Fruit fly (Drosophila melanogaster) whole organism, embryonic: Measurements from ENCODE around the gene CG14947.
A peak's percentile ranks its signal among the peaks of the same experiment; 100 is the strongest.

Experiments
- BEAF-32 ChIP-seq: fragments of 200-800 bp; sonication (Bioruptor generic); optimal IDR thresholded peaks from 3 replicates; lab custom pipeline; 2017; ENCODE audit warnings: missing biosample characterization, missing genetic modification characterization, mild to moderate bottlenecking, moderate library complexity, missing genetic modification reagents
- CG10267 ChIP-seq: fragments of 200-800 bp; sonication (Bioruptor generic); optimal IDR thresholded peaks from 2 replicates; lab custom pipeline; 2018; ENCODE audit warnings: missing biosample characterization, mild to moderate bottlenecking, missing genetic modification characterization, moderate library complexity
- CG10565 ChIP-seq: fragments of 200-800 bp; sonication (Bioruptor generic); optimal IDR thresholded peaks from 3 replicates; lab custom pipeline; 2016; ENCODE audit warnings: missing biosample characterization, mild to moderate bottlenecking, missing genetic modification characterization
- CG11695 ChIP-seq: fragments of 200-800 bp; sonication (Bioruptor generic); IDR thresholded peaks from 3 replicates; pipeline ENCODE4 v1.3.6; 2022; ENCODE audit warnings: missing biosample characterization, missing genetic modification characterization
- CG12071 ChIP-seq: fragments of 200-800 bp; sonication (Bioruptor generic); optimal IDR thresholded peaks from 3 replicates; lab custom pipeline; 2018; ENCODE audit warnings: missing biosample characterization, mild to moderate bottlenecking, missing genetic modification characterization
- CG12659 ChIP-seq: fragments of 200-800 bp; sonication (Bioruptor generic); optimal IDR thresholded peaks from 3 replicates; lab custom pipeline; 2017; ENCODE audit warnings: mild to moderate bottlenecking, missing biosample characterization, missing genetic modification reagents, missing genetic modification characterization
- CG13624 ChIP-seq: fragments of 200-800 bp; sonication (Bioruptor generic); optimal IDR thresholded peaks from 2 replicates; lab custom pipeline; 2016; ENCODE audit warnings: missing biosample characterization, missing genetic modification characterization
- CG15601 ChIP-seq: fragments of 200-800 bp; sonication (Bioruptor generic); optimal IDR thresholded peaks from 3 replicates; lab custom pipeline; 2019; ENCODE audit warnings: missing biosample characterization, mild to moderate bottlenecking, missing genetic modification characterization, moderate library complexity
- CG1603 ChIP-seq: fragments of 200-800 bp; sonication (Bioruptor generic); optimal IDR thresholded peaks from 2 replicates; lab custom pipeline; 2019; ENCODE audit warnings: missing biosample characterization, mild to moderate bottlenecking, missing genetic modification characterization, moderate library complexity
- CG17186 ChIP-seq: fragments of 200-800 bp; sonication (Bioruptor generic); optimal IDR thresholded peaks from 3 replicates; lab custom pipeline; 2017; ENCODE audit warnings: missing biosample characterization, missing genetic modification reagents, missing genetic modification characterization
- CG17359 ChIP-seq: fragments of 200-800 bp; sonication (Bioruptor generic); optimal IDR thresholded peaks from 3 replicates; lab custom pipeline; 2018; ENCODE audit warnings: missing biosample characterization, mild to moderate bottlenecking, missing genetic modification characterization, moderate library complexity
- CG18619 ChIP-seq: fragments of 200-800 bp; sonication (Bioruptor generic); optimal IDR thresholded peaks from 3 replicates; lab custom pipeline; 2017; ENCODE audit warnings: missing biosample characterization, mild to moderate bottlenecking, missing genetic modification characterization
- CG2116 ChIP-seq: fragments of 200-800 bp; sonication (Bioruptor generic); optimal IDR thresholded peaks from 3 replicates; lab custom pipeline; 2018; ENCODE audit warnings: missing biosample characterization, mild to moderate bottlenecking, missing genetic modification characterization
- CG32772 ChIP-seq: fragments of 200-800 bp; sonication (Bioruptor generic); IDR thresholded peaks from 2 replicates; pipeline ENCODE4 v1.3.6; 2022; ENCODE audit warnings: missing biosample characterization, missing genetic modification characterization
- CG4617 ChIP-seq: fragments of 200-800 bp; sonication (Bioruptor generic); optimal IDR thresholded peaks from 3 replicates; lab custom pipeline; 2016; ENCODE audit warnings: missing biosample characterization, missing genetic modification characterization, borderline replicate concordance
- CG5245 ChIP-seq: fragments of 200-800 bp; sonication (Bioruptor generic); optimal IDR thresholded peaks from 3 replicates; lab custom pipeline; 2016; ENCODE audit warnings: missing biosample characterization, missing genetic modification characterization
- CG8290 ChIP-seq, 3 experiments: fragments of 200-800 bp; sonication (Bioruptor generic); optimal IDR thresholded peaks; 2 replicates each; lab custom pipeline; 2016 to 2019; ENCODE audit warnings: missing biosample characterization in 3 of 3, missing genetic modification characterization in 3 of 3, mild to moderate bottlenecking in 2 of 3, moderate library complexity in 1 of 3
- CG9797 ChIP-seq: fragments of 200-800 bp; sonication (Bioruptor generic); optimal IDR thresholded peaks from 3 replicates; lab custom pipeline; 2018; ENCODE audit warnings: missing biosample characterization, mild to moderate bottlenecking, missing genetic modification characterization
- Dll ChIP-seq: fragments of 200-800 bp; sonication (Bioruptor generic); IDR thresholded peaks from 4 replicates; pipeline ENCODE4 v1.3.6; 2022; ENCODE audit warnings: missing biosample characterization, missing genetic modification characterization; ENCODE audit not compliant: partially characterized antibody
- Dp ChIP-seq: fragments of 200-800 bp; sonication (Bioruptor generic); optimal IDR thresholded peaks from 2 replicates; lab custom pipeline; 2018; ENCODE audit warnings: missing biosample characterization, mild to moderate bottlenecking, missing genetic modification characterization, moderate library complexity
- Ets97D ChIP-seq: fragments of 200-800 bp; sonication (Bioruptor generic); optimal IDR thresholded peaks from 3 replicates; lab custom pipeline; 2016; ENCODE audit warnings: missing biosample characterization, missing genetic modification characterization
- H2.0 ChIP-seq: fragments of 200-800 bp; sonication (Bioruptor generic); IDR thresholded peaks from 2 replicates; pipeline ENCODE4 v1.3.6; 2022; ENCODE audit warnings: missing biosample characterization, missing genetic modification characterization
- HmgZ ChIP-seq: fragments of 200-800 bp; sonication (Bioruptor generic); optimal IDR thresholded peaks from 2 replicates; lab custom pipeline; 2018; ENCODE audit warnings: missing biosample characterization, mild to moderate bottlenecking, missing genetic modification characterization
- MBD-R2 ChIP-seq: fragments of 200-800 bp; sonication (Bioruptor generic); IDR thresholded peaks from 2 replicates; pipeline ENCODE4 v1.3.6; 2022; ENCODE audit warnings: missing biosample characterization, missing genetic modification characterization
- MESR4 ChIP-seq: fragments of 200-800 bp; sonication (Bioruptor generic); optimal IDR thresholded peaks from 2 replicates; lab custom pipeline; 2018; ENCODE audit warnings: missing biosample characterization, mild to moderate bottlenecking, missing genetic modification characterization, moderate library complexity
- Mes4 ChIP-seq: fragments of 200-800 bp; sonication (Bioruptor generic); optimal IDR thresholded peaks from 2 replicates; lab custom pipeline; 2016; ENCODE audit warnings: missing biosample characterization, missing genetic modification characterization
- Myb ChIP-seq: fragments of 200-800 bp; sonication (Bioruptor generic); optimal IDR thresholded peaks from 2 replicates; lab custom pipeline; 2016; ENCODE audit warnings: missing biosample characterization, missing genetic modification characterization
- Opbp ChIP-seq: fragments of 200-800 bp; sonication (Bioruptor generic); IDR thresholded peaks from 3 replicates; pipeline ENCODE4 v1.3.6; 2022; ENCODE audit warnings: missing biosample characterization, missing genetic modification characterization; ENCODE audit not compliant: partially characterized antibody
- Pdp1 ChIP-seq, 2 experiments: fragments of 200-800 bp; sonication (Bioruptor generic); optimal IDR thresholded peaks; 3 replicates each; lab custom pipeline; 2016; ENCODE audit warnings: missing biosample characterization in 2 of 2, missing genetic modification characterization in 2 of 2, mild to moderate bottlenecking in 1 of 2, moderate library complexity in 1 of 2
- Sin3A ChIP-seq: fragments of >200 bp; optimal IDR thresholded peaks from 2 replicates; lab custom pipeline; 2018
- Sry-β ChIP-seq: fragments of 200-800 bp; sonication (Bioruptor generic); optimal IDR thresholded peaks from 2 replicates; lab custom pipeline; 2018; ENCODE audit warnings: missing biosample characterization, mild to moderate bottlenecking, missing genetic modification characterization, moderate library complexity
- Sry-δ ChIP-seq: fragments of 200-800 bp; sonication (Bioruptor generic); optimal IDR thresholded peaks from 2 replicates; lab custom pipeline; 2016; ENCODE audit warnings: missing biosample characterization, missing genetic modification characterization
- YL-1 ChIP-seq: fragments of 200-800 bp; sonication (Bioruptor generic); optimal IDR thresholded peaks from 3 replicates; lab custom pipeline; 2017; ENCODE audit warnings: missing biosample characterization, mild to moderate bottlenecking, missing genetic modification characterization
- dm ChIP-seq: fragments of 200-800 bp; sonication (Bioruptor generic); optimal IDR thresholded peaks from 3 replicates; lab custom pipeline; 2016; ENCODE audit warnings: missing biosample characterization, missing genetic modification characterization
- pzg ChIP-seq: fragments of 200-800 bp; sonication (Bioruptor generic); optimal IDR thresholded peaks from 3 replicates; lab custom pipeline; 2018; ENCODE audit warnings: missing biosample characterization, mild to moderate bottlenecking, missing genetic modification characterization, moderate library complexity
- sd ChIP-seq: fragments of 200-800 bp; sonication (Bioruptor generic); optimal IDR thresholded peaks from 3 replicates; lab custom pipeline; 2018; ENCODE audit warnings: missing biosample characterization, mild to moderate bottlenecking, missing genetic modification characterization, moderate library complexity
- sens ChIP-seq: fragments of 200-800 bp; sonication (Bioruptor generic); peaks from one replicate; lab custom pipeline; 2016; ENCODE audit warnings: missing biosample characterization, missing genetic modification characterization
- seq ChIP-seq: fragments of 200-800 bp; sonication (Bioruptor generic); IDR thresholded peaks from 2 replicates; pipeline ENCODE4 v1.3.6; 2022; ENCODE audit warnings: missing biosample characterization, missing genetic modification characterization
- sqz ChIP-seq: fragments of 200-800 bp; sonication (Bioruptor generic); optimal IDR thresholded peaks from 3 replicates; lab custom pipeline; 2018; ENCODE audit warnings: missing biosample characterization, mild to moderate bottlenecking, missing genetic modification characterization
- zfh1 ChIP-seq: fragments of 200-800 bp; sonication (Bioruptor generic); IDR thresholded peaks from 3 replicates; pipeline ENCODE4 v1.3.6; 2022; ENCODE audit warnings: missing biosample characterization, missing genetic modification characterization

The CG14947 gene

DNA sequence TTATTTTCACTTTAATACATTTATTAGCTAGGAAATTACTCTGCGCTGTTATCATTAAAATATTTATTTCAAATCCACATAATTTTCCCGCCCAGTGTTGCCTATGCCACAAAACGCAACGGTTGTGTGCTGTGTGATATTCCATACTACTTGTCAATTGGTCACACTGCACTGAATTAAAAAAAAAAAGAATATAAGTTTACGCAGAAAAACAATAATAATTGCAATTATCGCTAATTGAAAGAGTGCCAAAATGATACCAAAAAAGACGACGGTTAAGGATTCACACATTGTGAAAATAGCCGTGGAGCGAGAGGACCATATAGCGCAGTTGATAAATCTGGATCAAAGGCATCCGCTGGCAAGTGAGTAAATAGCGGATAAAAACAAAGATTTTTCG, 21.8 kb downstream of the CG14947 start, which contains the start of gene Ced-12 (continued):
- TF ChIP-seq CG8290 (GFP tag; optimal IDR thresholded peaks at IDR 0.05; lab: Kevin White, UChicago): no peak
- no peak for TF ChIP-seq CG8290 (tag; optimal IDR thresholded peaks at IDR 0.05; lab: Kevin White, UChicago)
- TF ChIP-seq Opbp (GFP tag; lab: Robert Waterston, UW): 0 out of 3 replicates have a peak, but pooled peaks have one; percentile 8
- no peak for TF ChIP-seq CG10565 (GFP tag; lab: Kevin White, UChicago)
- no peak for TF ChIP-seq CG13624 (GFP tag; lab: Kevin White, UChicago)
- TF ChIP-seq sens (GFP tag; lab: Kevin White, UChicago): peak; percentile 37
- peak; percentile 5 for TF ChIP-seq CG12659 (GFP tag; lab: Kevin White, UChicago)
- TF ChIP-seq Sry-β (GFP tag; lab: Kevin White, UChicago): peak; percentile 66
- TF ChIP-seq Myb (GFP tag; lab: Kevin White, UChicago): peak; percentile 12
- TF ChIP-seq zfh1 (GFP tag; lab: Robert Waterston, UW): no peak
- TF ChIP-seq Dll (GFP tag; lab: Robert Waterston, UW): 0 out of 4 replicates have a peak, but pooled peaks have one; percentile 14
- peak; percentile 18 for TF ChIP-seq CG2116 (GFP tag; lab: Kevin White, UChicago)
- no peak for TF ChIP-seq CG11695
- peak; percentile 87 for TF ChIP-seq CG4617 (GFP tag; lab: Kevin White, UChicago)
- no peak for TF ChIP-seq CG12071 (GFP tag; lab: Kevin White, UChicago)
- TF ChIP-seq dm (GFP tag; lab: Kevin White, UChicago): no peak
- peak; percentile 23 for TF ChIP-seq YL-1 (GFP tag; lab: Kevin White, UChicago)
- peak in 1 of 2 experiments; percentile 13 for TF ChIP-seq Pdp1 (GFP tag; optimal IDR thresholded peaks at IDR 0.05; lab: Kevin White, UChicago)
- TF ChIP-seq CG10267: peak; percentile 69
- no peak for TF ChIP-seq Mes4 (GFP tag; lab: Kevin White, UChicago)
- peak; percentile 57 for TF ChIP-seq CG9797
- TF ChIP-seq MESR4 (GFP tag; lab: Kevin White, UChicago): peak; percentile 58
- TF ChIP-seq seq: no peak
- peak; percentile 83 for TF ChIP-seq CG17186
- TF ChIP-seq CG5245 (GFP tag; lab: Kevin White, UChicago): no peak
- TF ChIP-seq sqz (GFP tag; lab: Kevin White, UChicago): peak; percentile 85
- TF ChIP-seq HmgZ: peak; percentile 5
- no peak for TF ChIP-seq H2.0
- TF ChIP-seq Dp: peak; percentile 90
- peak; percentile 18 for TF ChIP-seq Sry-δ
- TF ChIP-seq CG32772 (GFP tag; lab: Robert Waterston, UW): peak; percentile 50; the same call in 1 of the 2 replicates
- peak; percentile 46 for TF ChIP-seq CG17359 (tag; lab: Kevin White, UChicago)
- TF ChIP-seq MBD-R2 (GFP tag; lab: Robert Waterston, UW): peak; percentile 46
- TF ChIP-seq pzg (GFP tag; lab: Kevin White, UChicago): peak; percentile 64
- no peak for TF ChIP-seq CG15601 (tag; lab: Kevin White, UChicago)
- TF ChIP-seq Sin3A: peak; percentile 6
- TF ChIP-seq sd (tag; lab: Kevin White, UChicago): peak; percentile 1
- TF ChIP-seq BEAF-32 (GFP tag; lab: Kevin White, UChicago): peak; percentile 28
- peak; percentile 24 for TF ChIP-seq CG1603 (tag; lab: Kevin White, UChicago)
- TF ChIP-seq Ets97D (GFP tag; lab: Kevin White, UChicago): peak; percentile 37
- no peak for TF ChIP-seq CG18619 (GFP tag; lab: Kevin White, UChicago)
- TF ChIP-seq, all 482 proteins: peak for 36
